Fruit fly (Drosophila melanogaster) whole organism, embryonic: ENCODE data around the gene Psn.

Experiments used
- Antp ChIP-seq: fragments of 200-800 bp; sonication (Bioruptor generic); optimal IDR thresholded peaks from 3 replicates; lab custom pipeline; 2016; ENCODE audit warnings: missing biosample characterization, missing genetic modification characterization
- CG10267 ChIP-seq: fragments of 200-800 bp; sonication (Bioruptor generic); optimal IDR thresholded peaks from 2 replicates; lab custom pipeline; 2018; ENCODE audit warnings: missing biosample characterization, mild to moderate bottlenecking, missing genetic modification characterization, moderate library complexity
- CG10321 ChIP-seq: fragments of 200-800 bp; sonication (Bioruptor generic); IDR thresholded peaks from 2 replicates; pipeline ENCODE4 v1.3.6; 2022; ENCODE audit warnings: missing biosample characterization, missing genetic modification characterization
- CG11085 ChIP-seq: fragments of 200-800 bp; sonication (Bioruptor generic); IDR thresholded peaks from 2 replicates; pipeline ENCODE4 v1.3.6; 2022; ENCODE audit warnings: missing biosample characterization, missing genetic modification characterization
- CG11456 ChIP-seq: fragments of 200-800 bp; sonication (Bioruptor generic); IDR thresholded peaks from 3 replicates; pipeline ENCODE4 v1.3.6; 2022; ENCODE audit warnings: missing biosample characterization, missing genetic modification characterization
- CG12155 ChIP-seq: fragments of 200-800 bp; sonication (Bioruptor generic); optimal IDR thresholded peaks from 3 replicates; lab custom pipeline; 2016; ENCODE audit warnings: missing biosample characterization, missing genetic modification characterization
- CG16863 ChIP-seq: fragments of 200-800 bp; sonication (Bioruptor generic); optimal IDR thresholded peaks from 3 replicates; lab custom pipeline; 2016; ENCODE audit warnings: missing biosample characterization, missing genetic modification characterization
- CG3726 ChIP-seq: fragments of 200-800 bp; sonication (Bioruptor generic); IDR thresholded peaks from 3 replicates; pipeline ENCODE4, ENCODE4 v1.3.6; 2022; ENCODE audit warnings: missing biosample characterization, missing genetic modification characterization
- CG4707 ChIP-seq: fragments of 200-800 bp; sonication (Bioruptor generic); optimal IDR thresholded peaks from 2 replicates; lab custom pipeline; 2018; ENCODE audit warnings: missing biosample characterization, mild to moderate bottlenecking, missing genetic modification characterization, moderate library complexity
- CG6854 ChIP-seq: fragments of 200-800 bp; sonication (Bioruptor generic); optimal IDR thresholded peaks from 3 replicates; lab custom pipeline; 2017; ENCODE audit warnings: missing biosample characterization, mild to moderate bottlenecking, missing genetic modification characterization
- CG7839 ChIP-seq: fragments of 200-800 bp; sonication (Bioruptor generic); optimal IDR thresholded peaks from 3 replicates; lab custom pipeline; 2018; ENCODE audit warnings: missing biosample characterization, mild to moderate bottlenecking, missing genetic modification characterization, moderate library complexity
- CG8089 ChIP-seq: fragments of 200-800 bp; sonication (Bioruptor generic); optimal IDR thresholded peaks from 3 replicates; lab custom pipeline; 2016; ENCODE audit warnings: missing biosample characterization, missing genetic modification characterization
- CG8765 ChIP-seq: fragments of 200-800 bp; sonication (Bioruptor generic); IDR thresholded peaks from 2 replicates; pipeline ENCODE4 v1.3.6; 2022; ENCODE audit warnings: missing biosample characterization, missing genetic modification characterization
- CG9437 ChIP-seq: fragments of 200-800 bp; sonication (Bioruptor generic); optimal IDR thresholded peaks from 2 replicates; lab custom pipeline; 2018; ENCODE audit warnings: missing biosample characterization, mild to moderate bottlenecking, missing genetic modification characterization
- CG9876 ChIP-seq: fragments of 200-800 bp; sonication (Bioruptor generic); optimal IDR thresholded peaks from 2 replicates; lab custom pipeline; 2016; ENCODE audit warnings: missing biosample characterization, missing genetic modification characterization
- CkIIα-i1 ChIP-seq: fragments of 200-800 bp; sonication (Bioruptor generic); IDR thresholded peaks from 2 replicates; pipeline ENCODE4 v1.3.6; 2022; ENCODE audit warnings: missing biosample characterization, missing genetic modification characterization
- Dbx ChIP-seq: fragments of 200-800 bp; sonication (Bioruptor generic); IDR thresholded peaks from 3 replicates; pipeline ENCODE4 v1.3.6; 2022; ENCODE audit warnings: missing biosample characterization, missing genetic modification characterization
- Dll ChIP-seq: fragments of 200-800 bp; sonication (Bioruptor generic); IDR thresholded peaks from 4 replicates; pipeline ENCODE4 v1.3.6; 2022; ENCODE audit warnings: missing biosample characterization, missing genetic modification characterization; ENCODE audit not compliant: partially characterized antibody
- Dp ChIP-seq: fragments of 200-800 bp; sonication (Bioruptor generic); optimal IDR thresholded peaks from 2 replicates; lab custom pipeline; 2018; ENCODE audit warnings: missing biosample characterization, mild to moderate bottlenecking, missing genetic modification characterization, moderate library complexity
- HLH3B ChIP-seq: fragments of 200-800 bp; sonication (Bioruptor generic); IDR thresholded peaks from 2 replicates; pipeline ENCODE4 v1.3.6; 2022; ENCODE audit warnings: missing biosample characterization, missing genetic modification characterization
- HmgD ChIP-seq: fragments of 200-800 bp; sonication (Bioruptor generic); optimal IDR thresholded peaks from 3 replicates; lab custom pipeline; 2016; ENCODE audit warnings: missing biosample characterization, missing genetic modification characterization
- MBD-R2 ChIP-seq: fragments of 200-800 bp; sonication (Bioruptor generic); IDR thresholded peaks from 2 replicates; pipeline ENCODE4 v1.3.6; 2022; ENCODE audit warnings: missing biosample characterization, missing genetic modification characterization
- Meics ChIP-seq: fragments of 200-800 bp; sonication (Bioruptor generic); optimal IDR thresholded peaks from 2 replicates; lab custom pipeline; 2017; ENCODE audit warnings: missing biosample characterization, mild to moderate bottlenecking, missing genetic modification characterization
- Rfx ChIP-seq: fragments of 200-800 bp; sonication (Bioruptor generic); IDR thresholded peaks from 2 replicates; pipeline ENCODE4 v1.3.6; 2022; ENCODE audit warnings: missing biosample characterization, missing genetic modification characterization
- Side ChIP-seq: fragments of 200-800 bp; sonication (Bioruptor generic); optimal IDR thresholded peaks from 2 replicates; lab custom pipeline; 2016; ENCODE audit warnings: missing biosample characterization, missing genetic modification characterization
- TFAM ChIP-seq: fragments of 200-800 bp; sonication (Bioruptor generic); optimal IDR thresholded peaks from 2 replicates; lab custom pipeline; 2017; ENCODE audit warnings: missing biosample characterization, missing genetic modification characterization, inconsistent platforms
- ac ChIP-seq: fragments of 200-800 bp; sonication (Bioruptor generic); optimal IDR thresholded peaks from 3 replicates; lab custom pipeline; 2017; ENCODE audit warnings: missing biosample characterization, mild to moderate bottlenecking, missing genetic modification characterization
- al ChIP-seq: fragments of 200-800 bp; sonication (Bioruptor generic); IDR thresholded peaks from 2 replicates; pipeline ENCODE4 v1.3.6; 2022; ENCODE audit warnings: missing biosample characterization, missing genetic modification characterization
- ara ChIP-seq: fragments of 200-800 bp; sonication (Bioruptor generic); IDR thresholded peaks from 2 replicates; pipeline ENCODE4 v1.3.6; 2022; ENCODE audit warnings: missing biosample characterization, missing genetic modification characterization
- bbx ChIP-seq: fragments of 200-800 bp; sonication (Bioruptor generic); IDR thresholded peaks from 2 replicates; pipeline ENCODE4 v1.3.6; 2022; ENCODE audit warnings: missing biosample characterization, missing genetic modification characterization; ENCODE audit not compliant: partially characterized antibody
- bigmax ChIP-seq: fragments of 200-800 bp; sonication (Bioruptor generic); optimal IDR thresholded peaks from 2 replicates; lab custom pipeline; 2018; ENCODE audit warnings: missing biosample characterization, mild to moderate bottlenecking, missing genetic modification characterization
- da ChIP-seq: fragments of 200-800 bp; sonication (Bioruptor generic); optimal IDR thresholded peaks from 2 replicates; lab custom pipeline; 2016; ENCODE audit warnings: missing biosample characterization, missing genetic modification characterization
- danr ChIP-seq: fragments of 200-800 bp; sonication (Bioruptor generic); IDR thresholded peaks from 2 replicates; pipeline ENCODE4 v1.3.6; 2022; ENCODE audit warnings: missing biosample characterization, missing genetic modification characterization
- disco-r ChIP-seq: fragments of 200-800 bp; sonication (Bioruptor generic); optimal IDR thresholded peaks from 2 replicates; lab custom pipeline; 2016; ENCODE audit warnings: missing biosample characterization, missing genetic modification characterization
- dpn ChIP-seq, 2 experiments: fragments of 200-800 bp; sonication (Bioruptor generic); optimal IDR thresholded peaks; 3 replicates each; lab custom pipeline; 2016; ENCODE audit warnings: missing biosample characterization in 2 of 2, missing genetic modification characterization in 2 of 2
- dysf ChIP-seq: fragments of 200-800 bp; sonication (Bioruptor generic); IDR thresholded peaks from 3 replicates; pipeline ENCODE4 v1.3.6; 2022; ENCODE audit warnings: missing biosample characterization, missing genetic modification characterization
- grau ChIP-seq: fragments of 200-800 bp; optimal IDR thresholded peaks from 3 replicates; lab custom pipeline; 2019; ENCODE audit warnings: missing biosample characterization, mild to moderate bottlenecking, missing genetic modification characterization, moderate library complexity
- kah ChIP-seq: fragments of 200-800 bp; sonication (Bioruptor generic); optimal IDR thresholded peaks from 2 replicates; lab custom pipeline; 2018; ENCODE audit warnings: missing biosample characterization, mild to moderate bottlenecking, missing genetic modification characterization
- lbe ChIP-seq: fragments of 200-800 bp; sonication (Bioruptor generic); optimal IDR thresholded peaks from 2 replicates; lab custom pipeline; 2016; ENCODE audit warnings: missing biosample characterization, mild to moderate bottlenecking, missing genetic modification characterization
- mam ChIP-seq: fragments of 200-800 bp; sonication (Bioruptor generic); optimal IDR thresholded peaks from 3 replicates; lab custom pipeline; 2016; ENCODE audit warnings: missing biosample characterization, missing genetic modification characterization
- mirr ChIP-seq: fragments of 200-800 bp; sonication (Bioruptor generic); optimal IDR thresholded peaks from 3 replicates; lab custom pipeline; 2018; ENCODE audit warnings: missing biosample characterization, mild to moderate bottlenecking, missing genetic modification characterization
- mld ChIP-seq: fragments of 200-800 bp; sonication (Bioruptor generic); IDR thresholded peaks from 3 replicates; pipeline ENCODE4 v1.3.6; 2022; ENCODE audit warnings: missing biosample characterization, missing genetic modification characterization; ENCODE audit not compliant: partially characterized antibody
- odd ChIP-seq: fragments of 200-800 bp; sonication (Bioruptor generic); optimal IDR thresholded peaks from 2 replicates; lab custom pipeline; 2017; ENCODE audit warnings: missing biosample characterization, mild to moderate bottlenecking, missing genetic modification characterization
- onecut ChIP-seq: fragments of 200-800 bp; sonication (Bioruptor generic); IDR thresholded peaks from 2 replicates; pipeline ENCODE4 v1.3.6; 2022; ENCODE audit warnings: missing biosample characterization, missing genetic modification characterization
- pnt ChIP-seq: fragments of 200-800 bp; sonication (Bioruptor generic); optimal IDR thresholded peaks from 3 replicates; lab custom pipeline; 2016; ENCODE audit warnings: missing biosample characterization, missing genetic modification characterization
- ranshi ChIP-seq: fragments of 200-800 bp; sonication (Bioruptor generic); IDR thresholded peaks from 2 replicates; pipeline ENCODE4 v1.3.6; 2022; ENCODE audit warnings: missing biosample characterization, missing genetic modification characterization
- sd ChIP-seq: fragments of 200-800 bp; sonication (Bioruptor generic); optimal IDR thresholded peaks from 3 replicates; lab custom pipeline; 2018; ENCODE audit warnings: missing biosample characterization, mild to moderate bottlenecking, missing genetic modification characterization, moderate library complexity
- sens ChIP-seq: fragments of 200-800 bp; sonication (Bioruptor generic); peaks from one replicate; lab custom pipeline; 2016; ENCODE audit warnings: missing biosample characterization, missing genetic modification characterization
- slp2 ChIP-seq: fragments of 200-800 bp; sonication (Bioruptor generic); optimal IDR thresholded peaks from 2 replicates; lab custom pipeline; 2016; ENCODE audit warnings: missing biosample characterization, missing genetic modification characterization
- ssp ChIP-seq: fragments of 200-800 bp; sonication (Bioruptor generic); IDR thresholded peaks from 2 replicates; pipeline ENCODE4 v1.3.6; 2022; ENCODE audit warnings: missing biosample characterization, missing genetic modification characterization
- tap ChIP-seq: fragments of 200-800 bp; optimal IDR thresholded peaks from 3 replicates; lab custom pipeline; 2019; ENCODE audit warnings: missing biosample characterization, mild to moderate bottlenecking, missing genetic modification characterization, moderate library complexity
- trem ChIP-seq: fragments of 200-800 bp; optimal IDR thresholded peaks from 3 replicates; lab custom pipeline; 2019; ENCODE audit warnings: missing biosample characterization, mild to moderate bottlenecking, missing genetic modification characterization, moderate library complexity
- ttk ChIP-seq: fragments of 200-800 bp; sonication (Bioruptor generic); IDR thresholded peaks from 2 replicates; pipeline ENCODE4 v2.1.2; 2022; ENCODE audit warnings: missing biosample characterization, missing genetic modification characterization

The Psn gene

DNA sequence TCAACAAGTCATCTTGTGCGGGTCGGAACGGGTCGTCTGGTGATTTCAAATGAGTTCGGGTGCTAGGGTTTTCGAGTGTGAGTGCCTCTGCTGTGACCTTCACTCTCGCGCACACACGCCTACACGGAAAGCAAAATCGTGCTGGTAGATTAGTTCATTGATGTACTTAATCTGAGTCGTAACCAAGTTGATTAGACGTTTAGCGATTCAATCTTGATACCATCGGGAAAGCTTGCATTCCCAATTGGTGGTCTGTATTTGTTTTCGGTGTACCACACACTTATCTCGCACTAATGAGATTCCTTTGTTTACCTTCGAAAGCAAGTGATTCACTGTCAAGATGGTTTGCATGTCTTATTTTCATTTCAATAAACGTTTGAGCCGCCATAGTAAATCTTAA lies 43.3 kb upstream of the Psn start (continued):
- no peak for TF ChIP-seq CkIIα-i1
- no peak for TF ChIP-seq CG8765 (GFP tag; lab: Robert Waterston, UW)
- peak; percentile 40 for TF ChIP-seq mam (GFP tag; lab: Kevin White, UChicago)
- 0 out of 2 replicates have a peak, but pooled peaks have one; percentile 16 for TF ChIP-seq ttk
- no peak for TF ChIP-seq HmgD (GFP tag; lab: Kevin White, UChicago)
- TF ChIP-seq da (GFP tag; lab: Kevin White, UChicago) = no peak
- no peak for TF ChIP-seq trem
- TF ChIP-seq bbx (GFP tag; lab: Robert Waterston, UW) = no peak
- peak; percentile 11 for TF ChIP-seq pnt (GFP tag; lab: Kevin White, UChicago)
- TF ChIP-seq Dp = no peak
- no peak for TF ChIP-seq tap (tag; lab: Kevin White, UChicago)
- no peak for TF ChIP-seq CG4707 (GFP tag; lab: Kevin White, UChicago)
- TF ChIP-seq bigmax (GFP tag; lab: Kevin White, UChicago) = no peak
- TF ChIP-seq Dll (GFP tag; lab: Robert Waterston, UW) = no peak
- TF ChIP-seq HLH3B (GFP tag; lab: Robert Waterston, UW) = peak; percentile 31; the same call in 1 of the 2 replicates
- TF ChIP-seq CG9876 = no peak
- TF ChIP-seq mld (GFP tag; lab: Robert Waterston, UW) = no peak
- TF ChIP-seq TFAM (GFP tag; lab: Kevin White, UChicago) = no peak
- TF ChIP-seq CG10321 (GFP tag; lab: Robert Waterston, UW) = no peak
- no peak for TF ChIP-seq mirr (GFP tag; lab: Kevin White, UChicago)
- TF ChIP-seq grau (tag; lab: Kevin White, UChicago) = peak; percentile 37
- no peak for TF ChIP-seq al (GFP tag; lab: Robert Waterston, UW)
- no peak for TF ChIP-seq ara (GFP tag; lab: Robert Waterston, UW)
- TF ChIP-seq disco-r (GFP tag; lab: Kevin White, UChicago) = no peak
- no peak for TF ChIP-seq ac
- TF ChIP-seq CG3726 (GFP tag; lab: Robert Waterston, UW) = no peak
- no peak for TF ChIP-seq MBD-R2 (GFP tag; lab: Robert Waterston, UW)
- no peak for TF ChIP-seq CG11085
- TF ChIP-seq lbe (GFP tag; lab: Kevin White, UChicago) = no peak
- TF ChIP-seq Rfx = peak; percentile 68
- no peak for TF ChIP-seq CG10267
- TF ChIP-seq Dbx = 0 out of 3 replicates have a peak, but pooled peaks have one; percentile 18
- peak; percentile 72 for TF ChIP-seq sd
- peak; percentile 59 for TF ChIP-seq Antp
- no peak for TF ChIP-seq onecut (GFP tag; lab: Robert Waterston, UW)
- no peak for TF ChIP-seq odd
- TF ChIP-seq CG7839 (tag; lab: Kevin White, UChicago) = peak; percentile 53
- TF ChIP-seq CG16863 = no peak
- TF ChIP-seq Meics = peak; percentile 46
- no peak for TF ChIP-seq kah (GFP tag; lab: Kevin White, UChicago)
- TF ChIP-seq CG11456 (GFP tag; lab: Robert Waterston, UW) = peak; percentile 60; the same call in 1 of the 3 replicates
- TF ChIP-seq CG9437 (GFP tag; lab: Kevin White, UChicago) = no peak
- TF ChIP-seq Side (GFP tag; lab: Kevin White, UChicago) = peak; percentile 11
- no peak for TF ChIP-seq CG8089
- no peak for TF ChIP-seq slp2
- TF ChIP-seq dpn (GFP tag; optimal IDR thresholded peaks at IDR 0.05; lab: Kevin White, UChicago) = peak; percentile 20 to 60
- TF ChIP-seq CG12155 = peak; percentile 1
- no peak for TF ChIP-seq ssp (GFP tag; lab: Robert Waterston, UW)
- no peak for TF ChIP-seq CG6854 (GFP tag; lab: Kevin White, UChicago)
- peak; percentile 73 for TF ChIP-seq dysf (GFP tag; lab: Robert Waterston, UW)
- peak; percentile 52 for TF ChIP-seq sens (GFP tag; lab: Kevin White, UChicago)
- TF ChIP-seq ranshi (GFP tag; lab: Robert Waterston, UW) = peak; percentile 48
- no peak for TF ChIP-seq danr (GFP tag; lab: Robert Waterston, UW)
